Worm (Caenorhabditis elegans) whole organism, L4 larva: ENCODE measurements around the gene lgc-35.

Experiments used
- D1046.2 ChIP-seq: fragments of 200-800 bp; sonication (Bioruptor generic); IDR thresholded peaks from 2 replicates; pipeline ENCODE4 v1.3.6; 2022; ENCODE audit warnings: missing genetic modification characterization, missing compliant biosample characterization
- F26F4.8 ChIP-seq: fragments of 200-800 bp; sonication (Bioruptor generic); conservative IDR thresholded peaks from 2 replicates; pipeline ENCODE4 v1.3.6; 2022; ENCODE audit warnings: missing genetic modification characterization, missing compliant biosample characterization
- F44E2.7 ChIP-seq: fragments of 200-800 bp; sonication (Bioruptor generic); IDR thresholded peaks from 2 replicates; pipeline ENCODE4 v2.1.2; 2022; ENCODE audit warnings: missing genetic modification characterization, missing compliant biosample characterization
- T26A8.4 ChIP-seq: fragments of 200-800 bp; sonication (Bioruptor generic); IDR thresholded peaks from 2 replicates; pipeline ENCODE4 v1.3.6; 2022; ENCODE audit warnings: missing genetic modification characterization, missing compliant biosample characterization
- Y48G9A.11 ChIP-seq: fragments of 200-800 bp; sonication (Bioruptor generic); IDR thresholded peaks from 2 replicates; pipeline ENCODE4 v1.3.6; 2022; ENCODE audit warnings: missing genetic modification reagents, missing genetic modification characterization, missing compliant biosample characterization
- Y5F2A.4 ChIP-seq: fragments of 200-800 bp; sonication (Bioruptor generic); optimal IDR thresholded peaks from 2 replicates; lab custom pipeline; 2018; ENCODE audit warnings: mild to moderate bottlenecking, missing genetic modification characterization, missing compliant biosample characterization
- Y75B8A.6 ChIP-seq: fragments of 200-800 bp; sonication (Bioruptor generic); IDR thresholded peaks from 2 replicates; pipeline ENCODE4 v1.3.6; 2022; ENCODE audit warnings: missing genetic modification reagents, missing genetic modification characterization, missing compliant biosample characterization
- aha-1 ChIP-seq: fragments of 150-350 bp; peaks from one replicate; lab custom pipeline; 2014; ENCODE audit warnings: missing biosample characterization, missing genetic modification characterization
- aly-2 ChIP-seq: sonication (generic microtip); optimal IDR thresholded peaks from 2 replicates; lab custom pipeline; 2018; ENCODE audit warnings: missing biosample characterization, missing genetic modification characterization
- ceh-20 ChIP-seq: fragments of 200-800 bp; sonication (Bioruptor generic); IDR thresholded peaks from 2 replicates; pipeline ENCODE4 v1.3.6; 2022; ENCODE audit warnings: missing genetic modification reagents, missing genetic modification characterization, missing compliant biosample characterization
- ceh-32 ChIP-seq: sonication (generic microtip); optimal IDR thresholded peaks from 2 replicates; lab custom pipeline; 2016; ENCODE audit warnings: mild to moderate bottlenecking, missing genetic modification characterization, missing compliant biosample characterization; ENCODE audit not compliant: poor library complexity
- ces-1 ChIP-seq: fragments of 150-350 bp; sonication (generic microtip); optimal IDR thresholded peaks from 4 replicates; lab custom pipeline; 2014; ENCODE audit warnings: missing biosample characterization, missing genetic modification reagents, missing genetic modification characterization
- daf-8 ChIP-seq: fragments of 200-800 bp; sonication (Bioruptor generic); IDR thresholded peaks from 2 replicates; pipeline ENCODE4 v1.3.6; 2022; ENCODE audit warnings: missing genetic modification characterization, missing compliant biosample characterization
- dmd-9 ChIP-seq: fragments of 200-800 bp; sonication (Bioruptor generic); IDR thresholded peaks from 2 replicates; pipeline ENCODE4 v1.3.6; 2022; ENCODE audit warnings: missing genetic modification reagents, missing genetic modification characterization, missing compliant biosample characterization
- dpl-1 ChIP-seq: fragments of 150-350 bp; optimal IDR thresholded peaks from 2 replicates; lab custom pipeline; 2014; ENCODE audit warnings: missing biosample characterization, missing genetic modification reagents, missing genetic modification characterization
- duxl-1 ChIP-seq: sonication (generic microtip); optimal IDR thresholded peaks from 2 replicates; lab custom pipeline; 2016; ENCODE audit warnings: mild to moderate bottlenecking, missing genetic modification characterization, moderate library complexity, missing compliant biosample characterization; ENCODE audit not compliant: poor library complexity
- egl-43 ChIP-seq: fragments of 200-800 bp; sonication (Bioruptor generic); IDR thresholded peaks from 2 replicates; pipeline ENCODE4 v1.3.6; 2022; ENCODE audit warnings: missing genetic modification reagents, missing genetic modification characterization, missing compliant biosample characterization
- hif-1 ChIP-seq, 2 experiments: sonication (generic microtip); optimal IDR thresholded peaks; 2 replicates each; lab custom pipeline; 2016 to 2017; ENCODE audit warnings: missing compliant biosample characterization in 2 of 2, missing genetic modification characterization in 2 of 2, missing genetic modification reagents in 2 of 2, missing genotype in 2 of 2, mild to moderate bottlenecking in 1 of 2
- hlh-11 ChIP-seq: fragments of 200-800 bp; sonication (Bioruptor generic); optimal IDR thresholded peaks from 2 replicates; lab custom pipeline; 2018; ENCODE audit warnings: mild to moderate bottlenecking, missing genetic modification characterization, missing compliant biosample characterization
- hmg-1.1 ChIP-seq: fragments of 200-800 bp; sonication (Bioruptor generic); IDR thresholded peaks from 2 replicates; pipeline ENCODE4 v1.3.6; 2022; ENCODE audit warnings: missing genetic modification reagents, missing genetic modification characterization, missing compliant biosample characterization
- lim-7 ChIP-seq: fragments of 200-800 bp; sonication (Bioruptor generic); IDR thresholded peaks from 2 replicates; pipeline ENCODE4 v1.3.6; 2022; ENCODE audit warnings: missing genetic modification characterization, missing compliant biosample characterization
- lin-1 ChIP-seq: fragments of 200-800 bp; sonication (Bioruptor generic); IDR thresholded peaks from 2 replicates; pipeline ENCODE4 v1.3.6; 2022; ENCODE audit warnings: missing genetic modification reagents, missing genetic modification characterization, missing compliant biosample characterization
- lin-15B ChIP-seq: fragments of 150-350 bp; sonication (generic microtip); optimal IDR thresholded peaks from 3 replicates; lab custom pipeline; 2014; ENCODE audit warnings: missing biosample characterization, missing genetic modification characterization
- lin-29 ChIP-seq: fragments of 200-800 bp; sonication (Bioruptor generic); IDR thresholded peaks from 2 replicates; pipeline ENCODE4 v1.3.6; 2022; ENCODE audit warnings: missing genetic modification reagents, missing genetic modification characterization, missing compliant biosample characterization
- lin-38 ChIP-seq: fragments of 200-800 bp; sonication (Bioruptor generic); IDR thresholded peaks from 2 replicates; pipeline ENCODE4 v1.3.6; 2022; ENCODE audit warnings: missing genetic modification reagents, missing genetic modification characterization, missing compliant biosample characterization
- madf-5 ChIP-seq, 2 experiments: fragments of 200-800 bp; sonication (Bioruptor generic); IDR thresholded peaks; 2 replicates each; pipeline ENCODE4 v1.3.6; 2022; ENCODE audit warnings: missing compliant biosample characterization in 2 of 2, missing genetic modification characterization in 2 of 2
- madf-9 ChIP-seq: fragments of 200-800 bp; sonication (Bioruptor generic); conservative IDR thresholded peaks from 2 replicates; pipeline ENCODE4 v1.3.6; 2022; ENCODE audit warnings: missing genetic modification reagents, missing genetic modification characterization, missing compliant biosample characterization
- mep-1 ChIP-seq: fragments of 150-350 bp; sonication (generic microtip); optimal IDR thresholded peaks from 3 replicates; lab custom pipeline; 2014; ENCODE audit warnings: missing biosample characterization, missing genetic modification characterization
- mes-2 ChIP-seq: sonication (generic microtip); optimal IDR thresholded peaks from 2 replicates; lab custom pipeline; 2016; ENCODE audit warnings: missing genotype, mild to moderate bottlenecking, missing genetic modification characterization, missing compliant biosample characterization; ENCODE audit not compliant: poor library complexity, severe bottlenecking
- mxl-3 ChIP-seq: fragments of 200-800 bp; sonication (Bioruptor generic); optimal IDR thresholded peaks from 2 replicates; lab custom pipeline; 2018; ENCODE audit warnings: mild to moderate bottlenecking, missing genetic modification characterization, missing compliant biosample characterization
- nhr-28 ChIP-seq: fragments of 150-350 bp; optimal IDR thresholded peaks from 2 replicates; lab custom pipeline; 2014; ENCODE audit warnings: missing biosample characterization, missing genetic modification characterization
- nhr-42 ChIP-seq: fragments of 200-800 bp; sonication (Bioruptor generic); IDR thresholded peaks from 2 replicates; pipeline ENCODE4 v1.3.6; 2022; ENCODE audit warnings: missing genetic modification characterization, missing compliant biosample characterization
- nhr-76 ChIP-seq: fragments of 150-350 bp; optimal IDR thresholded peaks from 2 replicates; lab custom pipeline; 2014; ENCODE audit warnings: missing biosample characterization, missing genetic modification characterization
- nhr-77 ChIP-seq: fragments of 150-350 bp; optimal IDR thresholded peaks from 2 replicates; lab custom pipeline; 2014; ENCODE audit warnings: missing biosample characterization, missing genetic modification characterization
- php-3 ChIP-seq: fragments of 200-800 bp; sonication (Bioruptor generic); IDR thresholded peaks from 2 replicates; pipeline ENCODE4 v1.3.6; 2022; ENCODE audit warnings: missing genetic modification reagents, missing genetic modification characterization, missing compliant biosample characterization
- rbr-2 ChIP-seq: sonication (generic microtip); optimal IDR thresholded peaks from 2 replicates; lab custom pipeline; 2016; ENCODE audit warnings: missing genotype, missing genetic modification characterization, missing compliant biosample characterization
- saeg-2 ChIP-seq: fragments of 200-800 bp; sonication (Bioruptor generic); IDR thresholded peaks from 2 replicates; pipeline ENCODE4 v1.3.6; 2022; ENCODE audit warnings: missing genetic modification reagents, missing genetic modification characterization, missing compliant biosample characterization
- sdz-12 ChIP-seq: fragments of 200-800 bp; sonication (Bioruptor generic); optimal IDR thresholded peaks from 2 replicates; lab custom pipeline; 2018; ENCODE audit warnings: mild to moderate bottlenecking, missing genetic modification characterization, missing compliant biosample characterization
- set-16 ChIP-seq: fragments of 200-800 bp; sonication (Bioruptor generic); IDR thresholded peaks from 2 replicates; pipeline ENCODE4 v1.3.6; 2022; ENCODE audit warnings: missing genetic modification reagents, missing genetic modification characterization, missing compliant biosample characterization
- snpc-1.2 ChIP-seq: fragments of 200-800 bp; sonication (Bioruptor generic); IDR thresholded peaks from 2 replicates; pipeline ENCODE4 v1.3.6; 2022; ENCODE audit warnings: missing genetic modification reagents, missing genetic modification characterization, missing compliant biosample characterization
- tra-1 ChIP-seq: fragments of 200-800 bp; sonication (Bioruptor generic); IDR thresholded peaks from 2 replicates; pipeline ENCODE4 v1.3.6; 2022; ENCODE audit warnings: missing genetic modification reagents, missing genetic modification characterization, missing compliant biosample characterization
- unc-39 ChIP-seq: sonication (generic microtip); optimal IDR thresholded peaks from 2 replicates; lab custom pipeline; 2017; ENCODE audit warnings: missing biosample characterization, missing genetic modification characterization
- vab-7 ChIP-seq: fragments of 200-800 bp; sonication (Bioruptor generic); IDR thresholded peaks from 2 replicates; pipeline ENCODE4 v1.3.6; 2022; ENCODE audit warnings: missing genetic modification reagents, missing genetic modification characterization, missing compliant biosample characterization
- zag-1 ChIP-seq: fragments of 150-350 bp; optimal IDR thresholded peaks from 2 replicates; lab custom pipeline; 2014; ENCODE audit warnings: missing biosample characterization, missing genetic modification characterization
- zfp-2 ChIP-seq: sonication (generic microtip); optimal IDR thresholded peaks from 2 replicates; lab custom pipeline; 2016; ENCODE audit warnings: mild to moderate bottlenecking, missing genetic modification characterization, missing compliant biosample characterization
- zfp-3 ChIP-seq: fragments of 200-800 bp; sonication (Bioruptor generic); conservative IDR thresholded peaks from 2 replicates; pipeline ENCODE4 v1.3.6; 2022; ENCODE audit warnings: missing genetic modification reagents, missing genetic modification characterization, missing compliant biosample characterization
- zip-2 ChIP-seq: fragments of 150-350 bp; optimal IDR thresholded peaks from 2 replicates; lab custom pipeline; 2014; ENCODE audit warnings: missing biosample characterization, missing genetic modification characterization

The lgc-35 gene

DNA sequence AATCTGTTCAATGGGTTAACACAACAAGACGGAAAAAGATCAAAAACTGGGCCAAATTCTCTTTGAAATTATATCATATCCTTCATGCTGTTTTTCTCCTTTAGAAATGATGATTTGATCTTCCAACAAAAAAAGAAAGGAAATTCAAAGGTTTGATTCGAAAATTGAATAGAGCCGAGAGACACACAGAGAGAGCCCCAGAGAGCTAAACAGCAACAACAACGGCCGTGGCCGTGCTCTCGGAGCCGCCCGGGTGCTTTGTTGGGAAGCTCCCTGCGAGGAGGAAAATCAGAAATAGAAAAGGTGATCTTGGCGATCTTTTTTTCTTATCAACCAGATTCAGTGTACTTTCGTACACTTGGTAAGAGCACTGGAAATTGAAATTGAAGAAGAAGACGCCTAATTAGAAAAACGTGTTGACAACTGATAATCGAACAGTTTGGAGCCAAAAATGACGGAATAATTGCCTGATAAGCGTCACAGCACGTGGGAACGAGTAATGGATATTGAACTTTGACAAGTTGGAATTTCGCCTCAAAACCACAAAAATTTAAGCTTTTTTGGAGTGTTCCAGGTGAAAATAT is 42.7 kb downstream of the lgc-35 start (continued):
- TF ChIP-seq mes-2: no peak
- TF ChIP-seq aly-2 (tag; lab: Kevin White, UChicago): no peak
- peak; percentile 32 for TF ChIP-seq nhr-77 (tag; lab: Kevin White, UChicago)
- no peak for TF ChIP-seq nhr-42
- no peak for TF ChIP-seq rbr-2 (tag; lab: Kevin White, UChicago)
- TF ChIP-seq ceh-20: no peak
- TF ChIP-seq lin-1 (GFP tag; lab: Robert Waterston, UW): 0 out of 2 replicates have a peak, but pooled peaks have one; percentile 15
- peak; percentile 10; the same call in 1 of the 2 replicates for TF ChIP-seq snpc-1.2 (GFP tag; lab: Robert Waterston, UW)
- no peak for TF ChIP-seq ceh-32
- TF ChIP-seq zfp-2 (tag; lab: Kevin White, UChicago): no peak
- no peak for TF ChIP-seq zag-1
- TF ChIP-seq dpl-1: no peak

DNA sequence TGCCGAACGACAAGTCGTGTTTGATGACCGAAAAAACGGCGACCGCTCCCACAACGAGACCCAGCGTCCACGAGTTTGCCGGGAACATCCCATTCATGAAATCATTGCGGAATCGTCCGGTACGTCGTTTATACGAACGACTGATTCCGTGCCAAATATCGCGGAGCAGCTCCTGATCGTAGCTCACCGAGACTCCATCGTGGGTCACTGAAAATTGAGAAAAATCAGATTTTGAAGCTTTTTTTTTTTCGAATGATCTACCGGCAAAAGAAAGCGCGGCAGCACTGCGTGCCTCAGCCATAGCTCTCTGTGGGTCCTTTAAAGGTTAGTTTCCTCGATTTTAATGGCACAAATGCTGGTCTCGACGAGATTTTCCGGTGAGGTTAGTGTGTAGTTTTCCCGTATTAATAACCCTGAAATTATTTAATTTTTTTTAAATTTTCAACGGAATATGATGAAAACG is 43.9 kb downstream of the lgc-35 start, which contains the start of gene cpt-1:
Gene cpt-1, minus strand, starts transcription at position 413 of the 463 bp plus-strand sequence.
- TF ChIP-seq set-16 (GFP tag; lab: Robert Waterston, UW): peak; percentile 22; the same call in 1 of the 2 replicates
- peak; percentile 73 for TF ChIP-seq T26A8.4 (GFP tag; lab: Robert Waterston, UW)
- TF ChIP-seq vab-7 (GFP tag; lab: Robert Waterston, UW): no peak
- TF ChIP-seq hlh-11: peak; percentile 1
- peak; percentile 93 for TF ChIP-seq aha-1
- TF ChIP-seq nhr-28 (tag; lab: Kevin White, UChicago): no peak
- peak; percentile 58; the same call in 1 of the 2 replicates for TF ChIP-seq egl-43
- TF ChIP-seq mxl-3 (GFP tag; lab: Kevin White, UChicago): peak; percentile 3

DNA sequence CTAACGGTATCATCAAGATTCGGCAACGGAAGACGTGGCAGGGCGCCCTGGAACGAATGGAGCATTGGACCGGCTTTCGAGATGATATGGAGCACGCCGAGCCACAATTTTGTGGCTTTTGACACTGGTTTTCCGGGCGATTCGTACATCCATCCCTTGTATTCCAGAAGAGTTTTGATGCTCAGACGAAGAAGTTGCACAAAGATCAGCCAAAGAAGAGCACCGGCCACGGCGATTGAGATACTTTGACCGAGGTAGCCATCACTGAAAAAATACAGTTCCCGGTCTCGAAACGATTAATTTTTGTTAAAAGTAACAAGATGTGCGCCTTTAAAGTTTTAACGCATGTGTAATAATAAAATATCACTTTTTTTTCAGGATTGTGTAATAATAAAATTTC is 44.8 kb downstream of the lgc-35 start:
- 0 out of 2 replicates have a peak, but pooled peaks have one; percentile 35 for TF ChIP-seq lin-29 (GFP tag; lab: Robert Waterston, UW)
- TF ChIP-seq dmd-9: 0 out of 2 replicates have a peak, but pooled peaks have one; percentile 23
- peak; percentile 56; the same call in 1 of the 2 replicates for TF ChIP-seq php-3 (GFP tag; lab: Robert Waterston, UW)
- TF ChIP-seq T26A8.4 (GFP tag; lab: Robert Waterston, UW): peak; percentile 71; the same call in 1 of the 2 replicates
- no peak for TF ChIP-seq nhr-76
- no peak for TF ChIP-seq hmg-1.1
- TF ChIP-seq daf-8 (GFP tag; lab: Robert Waterston, UW): no peak
- TF ChIP-seq hif-1 (tag; optimal IDR thresholded peaks at IDR 0.05; lab: Kevin White, UChicago): no peak
- TF ChIP-seq Y75B8A.6 (GFP tag; lab: Robert Waterston, UW): peak; percentile 58; the same call in 1 of the 2 replicates
- TF ChIP-seq sdz-12 (GFP tag; lab: Kevin White, UChicago): peak; percentile 77
- TF ChIP-seq Y48G9A.11 (GFP tag; lab: Robert Waterston, UW): peak; percentile 55
- no peak for TF ChIP-seq unc-39 (tag; lab: Kevin White, UChicago)
- TF ChIP-seq madf-9 (GFP tag; lab: Robert Waterston, UW): no peak
- TF ChIP-seq F44E2.7 (GFP tag; lab: Robert Waterston, UW): no peak
- TF ChIP-seq set-16 (GFP tag; lab: Robert Waterston, UW): 0 out of 2 replicates have a peak, but pooled peaks have one; percentile 11
- peak; percentile 66 for TF ChIP-seq lim-7
- TF ChIP-seq zip-2: no peak
- 0 out of 2 replicates have a peak, but pooled peaks have one; percentile 31 for TF ChIP-seq saeg-2 (GFP tag; lab: Robert Waterston, UW)
- peak; percentile 55; the same call in 1 of the 2 replicates for TF ChIP-seq snpc-1.2 (GFP tag; lab: Robert Waterston, UW)
- no peak for TF ChIP-seq lin-15B (tag; lab: Kevin White, UChicago)
- TF ChIP-seq ces-1 (GFP tag; lab: Kevin White, UChicago): no peak
- TF ChIP-seq F26F4.8 (GFP tag; lab: Robert Waterston, UW): 0 out of 2 replicates have a peak, but pooled peaks have one; percentile 23
- peak; percentile 32; the same call in 1 of the 2 replicates for TF ChIP-seq zfp-3
- TF ChIP-seq Y5F2A.4: peak; percentile 18
- TF ChIP-seq mep-1 (tag; lab: Kevin White, UChicago): peak; percentile 29
- TF ChIP-seq tra-1 (GFP tag; lab: Robert Waterston, UW): no peak
- peak; percentile 49; the same call in 1 of the 2 replicates for TF ChIP-seq D1046.2 (GFP tag; lab: Robert Waterston, UW)
- 0 out of 4 replicates have a peak, but pooled peaks have one; percentile 20 to 60 for TF ChIP-seq madf-5 (GFP tag; IDR thresholded peaks at IDR 0.05; lab: Robert Waterston, UW)
- TF ChIP-seq aha-1: peak; percentile 87
- peak; percentile 41 for TF ChIP-seq lin-38 (GFP tag; lab: Robert Waterston, UW)
- TF ChIP-seq duxl-1 (tag; lab: Kevin White, UChicago): no peak
- TF ChIP-seq, all 104 proteins: peak for 19
